Fruit fly (Drosophila melanogaster) whole organism, prepupa: ENCODE measurements around the gene PH4alphaSG2.

Experiments used
- CG10631 ChIP-seq: fragments of 200-800 bp; sonication (Bioruptor generic); optimal IDR thresholded peaks from 2 replicates; lab custom pipeline; 2016; ENCODE audit warnings: missing biosample characterization, missing genetic modification characterization
- CG11762 ChIP-seq: fragments of 200-800 bp; sonication (Bioruptor generic); optimal IDR thresholded peaks from 3 replicates; lab custom pipeline; 2016; ENCODE audit warnings: missing biosample characterization, missing genetic modification characterization; ENCODE audit not compliant: insufficient read depth
- CG11902 ChIP-seq: fragments of 200-800 bp; sonication (Bioruptor generic); optimal IDR thresholded peaks from 3 replicates; lab custom pipeline; 2016; ENCODE audit warnings: missing biosample characterization, missing genetic modification characterization
- CG15336 ChIP-seq: fragments of 200-800 bp; sonication (Bioruptor generic); IDR thresholded peaks from 2 replicates; pipeline ENCODE4 v1.3.6; 2022; ENCODE audit warnings: missing biosample characterization, missing genetic modification characterization
- CG1621 ChIP-seq: fragments of 200-800 bp; sonication (Bioruptor generic); optimal IDR thresholded peaks from 3 replicates; lab custom pipeline; 2018; ENCODE audit warnings: missing biosample characterization, mild to moderate bottlenecking, missing genetic modification characterization
- CG16779 ChIP-seq: fragments of 200-800 bp; sonication (Bioruptor generic); optimal IDR thresholded peaks from 3 replicates; lab custom pipeline; 2017; ENCODE audit warnings: missing biosample characterization, mild to moderate bottlenecking, missing genetic modification characterization
- CG3032 ChIP-seq: fragments of 200-800 bp; optimal IDR thresholded peaks from 2 replicates; lab custom pipeline; 2019; ENCODE audit warnings: missing biosample characterization, mild to moderate bottlenecking, missing genetic modification characterization, moderate library complexity
- CG31627 ChIP-seq: fragments of 200-800 bp; sonication (Bioruptor generic); optimal IDR thresholded peaks from 3 replicates; lab custom pipeline; 2016; ENCODE audit warnings: missing biosample characterization, missing genetic modification characterization
- CG34406 ChIP-seq: fragments of 200-800 bp; sonication (Bioruptor generic); optimal IDR thresholded peaks from 3 replicates; lab custom pipeline; 2016; ENCODE audit warnings: missing biosample characterization, missing genetic modification characterization
- CG3919 ChIP-seq: fragments of 200-800 bp; sonication (Bioruptor generic); optimal IDR thresholded peaks from 3 replicates; lab custom pipeline; 2016; ENCODE audit warnings: missing biosample characterization, missing genetic modification characterization
- CG6163 ChIP-seq: fragments of 200-800 bp; sonication (Bioruptor generic); IDR thresholded peaks from 3 replicates; pipeline ENCODE4 v1.3.6; 2022; ENCODE audit warnings: missing biosample characterization, missing genetic modification characterization
- CG6276 ChIP-seq: fragments of 200-800 bp; sonication (Bioruptor generic); optimal IDR thresholded peaks from 2 replicates; lab custom pipeline; 2017; ENCODE audit warnings: missing biosample characterization, mild to moderate bottlenecking, missing genetic modification characterization
- CG6808 ChIP-seq: fragments of 200-800 bp; sonication (Bioruptor generic); optimal IDR thresholded peaks from 3 replicates; lab custom pipeline; 2017; ENCODE audit warnings: missing biosample characterization, missing genetic modification characterization, mild to moderate bottlenecking, moderate library complexity, missing genetic modification reagents
- CG6854 ChIP-seq: fragments of 200-800 bp; sonication (Bioruptor generic); optimal IDR thresholded peaks from 2 replicates; lab custom pipeline; 2017; ENCODE audit warnings: missing biosample characterization, mild to moderate bottlenecking, missing genetic modification characterization
- CG7368 ChIP-seq: fragments of 200-800 bp; sonication (Bioruptor generic); optimal IDR thresholded peaks from 3 replicates; lab custom pipeline; 2016; ENCODE audit warnings: missing biosample characterization, missing genetic modification characterization
- CG8119 ChIP-seq: fragments of 200-800 bp; sonication (Bioruptor generic); IDR thresholded peaks from 3 replicates; pipeline ENCODE4 v1.3.6; 2022; ENCODE audit warnings: missing biosample characterization, missing genetic modification characterization
- CG8319 ChIP-seq: fragments of 200-800 bp; sonication (Bioruptor generic); optimal IDR thresholded peaks from 3 replicates; lab custom pipeline; 2016; ENCODE audit warnings: missing biosample characterization, missing genetic modification characterization
- CG8632 ChIP-seq: fragments of 200-800 bp; sonication (Bioruptor generic); optimal IDR thresholded peaks from 3 replicates; lab custom pipeline; 2016; ENCODE audit warnings: missing biosample characterization, missing genetic modification characterization
- CG9139 ChIP-seq: fragments of 200-800 bp; sonication (Bioruptor generic); optimal IDR thresholded peaks from 3 replicates; lab custom pipeline; 2017; ENCODE audit warnings: missing biosample characterization, mild to moderate bottlenecking, missing genetic modification characterization
- Eip75B ChIP-seq: fragments of 200-800 bp; sonication (Bioruptor generic); optimal IDR thresholded peaks from 3 replicates; lab custom pipeline; 2016; ENCODE audit warnings: missing biosample characterization, missing genetic modification characterization
- Eip78C ChIP-seq: fragments of 200-800 bp; sonication (Bioruptor generic); peaks from one replicate; lab custom pipeline; 2016; ENCODE audit warnings: missing biosample characterization, missing genetic modification characterization
- Eip93F ChIP-seq: fragments of 200-800 bp; sonication (Bioruptor generic); optimal IDR thresholded peaks from 2 replicates; lab custom pipeline; 2016; ENCODE audit warnings: missing biosample characterization, mild to moderate bottlenecking, missing genetic modification characterization
- Ets96B ChIP-seq: fragments of 200-800 bp; optimal IDR thresholded peaks from 2 replicates; lab custom pipeline; 2019; ENCODE audit warnings: missing biosample characterization, mild to moderate bottlenecking, missing genetic modification characterization, moderate library complexity
- Hr38 ChIP-seq: sonication (Bioruptor generic); optimal IDR thresholded peaks from 2 replicates; lab custom pipeline; 2016; ENCODE audit warnings: missing biosample characterization, missing genetic modification characterization
- Met ChIP-seq: fragments of 200-800 bp; sonication (Bioruptor generic); optimal IDR thresholded peaks from 3 replicates; lab custom pipeline; 2016; ENCODE audit warnings: missing biosample characterization, missing genetic modification characterization
- Sox15 ChIP-seq: fragments of 200-800 bp; sonication (Bioruptor generic); optimal IDR thresholded peaks from 3 replicates; lab custom pipeline; 2016; ENCODE audit warnings: missing biosample characterization, missing genetic modification characterization
- achi ChIP-seq: fragments of 200-800 bp; sonication (Bioruptor generic); optimal IDR thresholded peaks from 3 replicates; lab custom pipeline; 2016; ENCODE audit warnings: missing biosample characterization, missing genetic modification characterization
- acj6 ChIP-seq: fragments of 200-800 bp; sonication (Bioruptor generic); optimal IDR thresholded peaks from 3 replicates; lab custom pipeline; 2016; ENCODE audit warnings: missing biosample characterization, missing genetic modification characterization
- dac ChIP-seq: fragments of 200-800 bp; sonication (Bioruptor generic); optimal IDR thresholded peaks from 2 replicates; lab custom pipeline; 2017; ENCODE audit warnings: missing biosample characterization, mild to moderate bottlenecking, missing genetic modification characterization
- eg ChIP-seq: fragments of 200-800 bp; sonication (Bioruptor generic); IDR thresholded peaks from 3 replicates; pipeline ENCODE4 v1.3.6; 2022; ENCODE audit warnings: missing biosample characterization, missing genetic modification characterization
- esn ChIP-seq: fragments of 200-800 bp; sonication (Bioruptor generic); optimal IDR thresholded peaks from 2 replicates; lab custom pipeline; 2016; ENCODE audit warnings: missing biosample characterization, mild to moderate bottlenecking, missing genetic modification characterization, moderate library complexity
- fd59A ChIP-seq: fragments of 200-800 bp; sonication (Bioruptor generic); optimal IDR thresholded peaks from 2 replicates; lab custom pipeline; 2017; ENCODE audit warnings: missing biosample characterization, mild to moderate bottlenecking, missing genetic modification characterization, missing genetic modification reagents
- fd85E ChIP-seq: fragments of 200-800 bp; sonication (Bioruptor generic); optimal IDR thresholded peaks from 3 replicates; lab custom pipeline; 2016; ENCODE audit warnings: missing biosample characterization, missing genetic modification characterization
- fkh ChIP-seq: fragments of 200-800 bp; sonication (Bioruptor generic); optimal IDR thresholded peaks from 3 replicates; lab custom pipeline; 2017; ENCODE audit warnings: missing biosample characterization, mild to moderate bottlenecking, missing genetic modification characterization, moderate library complexity
- net ChIP-seq: fragments of 200-800 bp; sonication (Bioruptor generic); optimal IDR thresholded peaks from 3 replicates; lab custom pipeline; 2016; ENCODE audit warnings: missing biosample characterization, missing genetic modification characterization
- spab ChIP-seq: fragments of 200-800 bp; sonication (Bioruptor generic); optimal IDR thresholded peaks from 2 replicates; lab custom pipeline; 2017; ENCODE audit warnings: missing biosample characterization, mild to moderate bottlenecking, missing genetic modification characterization, missing genetic modification reagents
- ss ChIP-seq, 2 experiments: fragments of 200-800 bp; sonication (Bioruptor generic); optimal IDR thresholded peaks; 2 replicates in 1 of 2; 3 replicates in 1 of 2; lab custom pipeline; 2017 to 2018; ENCODE audit warnings: mild to moderate bottlenecking in 2 of 2, missing biosample characterization in 2 of 2, missing genetic modification characterization in 2 of 2, moderate library complexity in 1 of 2
- svp ChIP-seq: fragments of 200-800 bp; sonication (Bioruptor generic); peaks from one replicate; lab custom pipeline; 2016; ENCODE audit warnings: missing biosample characterization, missing genetic modification characterization
- vri ChIP-seq: fragments of 200-800 bp; sonication (Bioruptor generic); optimal IDR thresholded peaks from 3 replicates; lab custom pipeline; 2016; ENCODE audit warnings: missing biosample characterization, mild to moderate bottlenecking, missing genetic modification characterization

PH4alphaSG2 gene

dm6 chr3R:30465775-30466494, 23.9 kb upstream of the PH4alphaSG2 start, which contains the start of gene PH4alphaEFB (continued):
- peak; percentile 11 for TF ChIP-seq CG6854
- TF ChIP-seq CG15336 (GFP tag; lab: Robert Waterston, UW) = no peak
- TF ChIP-seq CG34406 (GFP tag; lab: Kevin White, UChicago) = no peak
- TF ChIP-seq Eip93F (GFP tag; lab: Kevin White, UChicago) = no peak
- TF ChIP-seq esn (GFP tag; lab: Kevin White, UChicago) = no peak
- TF ChIP-seq Eip75B (GFP tag; lab: Kevin White, UChicago) = no peak
- TF ChIP-seq, all 60 proteins: peak for 9

dm6 chr3R:30466515-30466914, 23.4 kb upstream of the PH4alphaSG2 start:
- TF ChIP-seq spab (GFP tag; lab: Kevin White, UChicago) (no peak), CG1621 (tag; lab: Kevin White, UChicago) (peak; percentile 7), fd59A (GFP tag; lab: Kevin White, UChicago) (no peak), CG3919 (no peak), fkh (GFP tag; lab: Kevin White, UChicago) (no peak), CG6808 (no peak), CG8119 (GFP tag; lab: Robert Waterston, UW) (no peak), CG6163 (GFP tag; lab: Robert Waterston, UW) (0 out of 3 replicates have a peak, but pooled peaks have one; percentile 36), CG10631 (GFP tag; lab: Kevin White, UChicago) (no peak), CG15336 (GFP tag; lab: Robert Waterston, UW) (no peak), net (no peak), Eip78C (GFP tag; lab: Kevin White, UChicago) (peak; percentile 59), eg (GFP tag; lab: Robert Waterston, UW) (no peak), Hr38 (GFP tag; lab: Kevin White, UChicago) (no peak), dac (GFP tag; lab: Kevin White, UChicago) (no peak), svp (GFP tag; lab: Kevin White, UChicago) (peak; percentile 83), vri (peak; percentile 13), CG8632 (GFP tag; lab: Kevin White, UChicago) (no peak), CG8319 (no peak), Met (GFP tag; lab: Kevin White, UChicago) (no peak), fd85E (GFP tag; lab: Kevin White, UChicago) (no peak), CG6276 (peak; percentile 17), CG16779 (tag; lab: Kevin White, UChicago) (no peak), CG9139 (GFP tag; lab: Kevin White, UChicago) (no peak), CG11902 (no peak)

- TF ChIP-seq CG7368 (GFP tag; lab: Kevin White, UChicago) (no peak), net (no peak), acj6 (no peak), CG8119 (GFP tag; lab: Robert Waterston, UW) (no peak), CG1621 (tag; lab: Kevin White, UChicago) (no peak), svp (GFP tag; lab: Kevin White, UChicago) (peak; percentile 20)
Observed at dm6 chr3R:30467062-30467461, 22.8 kb upstream of the PH4alphaSG2 start.

dm6 chr3R:30470690-30471089, 19.2 kb upstream of the PH4alphaSG2 start:
- TF ChIP-seq achi (no peak), CG3032 (tag; lab: Kevin White, UChicago) (no peak), CG15336 (GFP tag; lab: Robert Waterston, UW) (no peak), Sox15 (no peak), ss (GFP tag; optimal IDR thresholded peaks at IDR 0.05; lab: Kevin White, UChicago) (no peak), CG11762 (GFP tag; lab: Kevin White, UChicago) (no peak), CG31627 (GFP tag; lab: Kevin White, UChicago) (no peak), CG8632 (GFP tag; lab: Kevin White, UChicago) (no peak), acj6 (no peak), Ets96B (tag; lab: Kevin White, UChicago) (no peak)
